Fruit fly (Drosophila melanogaster) whole organism, prepupa: Measurements from ENCODE around the gene tilB.

Experiments
- CG10631 ChIP-seq: fragments of 200-800 bp; sonication (Bioruptor generic); optimal IDR thresholded peaks from 2 replicates; lab custom pipeline; 2016; ENCODE audit warnings: missing biosample characterization, missing genetic modification characterization
- CG10669 ChIP-seq: fragments of 200-800 bp; sonication (Bioruptor generic); optimal IDR thresholded peaks from 3 replicates; lab custom pipeline; 2018; ENCODE audit warnings: missing biosample characterization, mild to moderate bottlenecking, missing genetic modification characterization, moderate library complexity
- CG11294 ChIP-seq: fragments of 200-800 bp; sonication (Bioruptor generic); IDR thresholded peaks from 2 replicates; pipeline ENCODE4 v1.3.6; 2022; ENCODE audit warnings: missing biosample characterization, missing genetic modification characterization
- CG11762 ChIP-seq: fragments of 200-800 bp; sonication (Bioruptor generic); optimal IDR thresholded peaks from 3 replicates; lab custom pipeline; 2016; ENCODE audit warnings: missing biosample characterization, missing genetic modification characterization; ENCODE audit not compliant: insufficient read depth
- CG11902 ChIP-seq: fragments of 200-800 bp; sonication (Bioruptor generic); optimal IDR thresholded peaks from 3 replicates; lab custom pipeline; 2016; ENCODE audit warnings: missing biosample characterization, missing genetic modification characterization
- CG1621 ChIP-seq: fragments of 200-800 bp; sonication (Bioruptor generic); optimal IDR thresholded peaks from 3 replicates; lab custom pipeline; 2018; ENCODE audit warnings: missing biosample characterization, mild to moderate bottlenecking, missing genetic modification characterization
- CG3032 ChIP-seq: fragments of 200-800 bp; optimal IDR thresholded peaks from 2 replicates; lab custom pipeline; 2019; ENCODE audit warnings: missing biosample characterization, mild to moderate bottlenecking, missing genetic modification characterization, moderate library complexity
- CG32006 ChIP-seq: fragments of 200-800 bp; sonication (Bioruptor generic); optimal IDR thresholded peaks from 3 replicates; lab custom pipeline; 2017; ENCODE audit warnings: missing biosample characterization, mild to moderate bottlenecking, missing genetic modification characterization
- CG34406 ChIP-seq: fragments of 200-800 bp; sonication (Bioruptor generic); optimal IDR thresholded peaks from 3 replicates; lab custom pipeline; 2016; ENCODE audit warnings: missing biosample characterization, missing genetic modification characterization
- CG6163 ChIP-seq: fragments of 200-800 bp; sonication (Bioruptor generic); IDR thresholded peaks from 3 replicates; pipeline ENCODE4 v1.3.6; 2022; ENCODE audit warnings: missing biosample characterization, missing genetic modification characterization
- CG6808 ChIP-seq: fragments of 200-800 bp; sonication (Bioruptor generic); optimal IDR thresholded peaks from 3 replicates; lab custom pipeline; 2017; ENCODE audit warnings: missing biosample characterization, missing genetic modification characterization, mild to moderate bottlenecking, moderate library complexity, missing genetic modification reagents
- CG6854 ChIP-seq: fragments of 200-800 bp; sonication (Bioruptor generic); optimal IDR thresholded peaks from 2 replicates; lab custom pipeline; 2017; ENCODE audit warnings: missing biosample characterization, mild to moderate bottlenecking, missing genetic modification characterization
- CG8319 ChIP-seq: fragments of 200-800 bp; sonication (Bioruptor generic); optimal IDR thresholded peaks from 3 replicates; lab custom pipeline; 2016; ENCODE audit warnings: missing biosample characterization, missing genetic modification characterization
- CG8632 ChIP-seq: fragments of 200-800 bp; sonication (Bioruptor generic); optimal IDR thresholded peaks from 3 replicates; lab custom pipeline; 2016; ENCODE audit warnings: missing biosample characterization, missing genetic modification characterization
- CG9139 ChIP-seq: fragments of 200-800 bp; sonication (Bioruptor generic); optimal IDR thresholded peaks from 3 replicates; lab custom pipeline; 2017; ENCODE audit warnings: missing biosample characterization, mild to moderate bottlenecking, missing genetic modification characterization
- Eip75B ChIP-seq: fragments of 200-800 bp; sonication (Bioruptor generic); optimal IDR thresholded peaks from 3 replicates; lab custom pipeline; 2016; ENCODE audit warnings: missing biosample characterization, missing genetic modification characterization
- Eip78C ChIP-seq: fragments of 200-800 bp; sonication (Bioruptor generic); peaks from one replicate; lab custom pipeline; 2016; ENCODE audit warnings: missing biosample characterization, missing genetic modification characterization
- Eip93F ChIP-seq: fragments of 200-800 bp; sonication (Bioruptor generic); optimal IDR thresholded peaks from 2 replicates; lab custom pipeline; 2016; ENCODE audit warnings: missing biosample characterization, mild to moderate bottlenecking, missing genetic modification characterization
- Ets21C ChIP-seq: fragments of 200-800 bp; sonication (Bioruptor generic); optimal IDR thresholded peaks from 3 replicates; lab custom pipeline; 2016; ENCODE audit warnings: missing biosample characterization, missing genetic modification characterization
- Ets96B ChIP-seq: fragments of 200-800 bp; optimal IDR thresholded peaks from 2 replicates; lab custom pipeline; 2019; ENCODE audit warnings: missing biosample characterization, mild to moderate bottlenecking, missing genetic modification characterization, moderate library complexity
- Gug ChIP-seq: fragments of 200-800 bp; sonication (Bioruptor generic); IDR thresholded peaks from 2 replicates; pipeline ENCODE4 v1.3.6; 2022; ENCODE audit warnings: missing biosample characterization, missing genetic modification characterization
- Hr39 ChIP-seq: fragments of 200-800 bp; sonication (Bioruptor generic); optimal IDR thresholded peaks from 2 replicates; lab custom pipeline; 2016; ENCODE audit warnings: missing biosample characterization, missing genetic modification characterization
- Hr4 ChIP-seq: fragments of 200-800 bp; sonication (Bioruptor generic); optimal IDR thresholded peaks from 3 replicates; lab custom pipeline; 2016; ENCODE audit warnings: missing biosample characterization, missing genetic modification characterization
- OdsH ChIP-seq: fragments of 200-800 bp; sonication (Bioruptor generic); optimal IDR thresholded peaks from 3 replicates; lab custom pipeline; 2016; ENCODE audit warnings: missing biosample characterization, missing genetic modification characterization
- Sox14 ChIP-seq: fragments of 200-800 bp; sonication (Bioruptor generic); optimal IDR thresholded peaks from 3 replicates; lab custom pipeline; 2016; ENCODE audit warnings: missing biosample characterization, missing genetic modification characterization
- Sox15 ChIP-seq: fragments of 200-800 bp; sonication (Bioruptor generic); optimal IDR thresholded peaks from 3 replicates; lab custom pipeline; 2016; ENCODE audit warnings: missing biosample characterization, missing genetic modification characterization
- achi ChIP-seq: fragments of 200-800 bp; sonication (Bioruptor generic); optimal IDR thresholded peaks from 3 replicates; lab custom pipeline; 2016; ENCODE audit warnings: missing biosample characterization, missing genetic modification characterization
- acj6 ChIP-seq: fragments of 200-800 bp; sonication (Bioruptor generic); optimal IDR thresholded peaks from 3 replicates; lab custom pipeline; 2016; ENCODE audit warnings: missing biosample characterization, missing genetic modification characterization
- cyc ChIP-seq: fragments of 200-800 bp; sonication (Bioruptor generic); optimal IDR thresholded peaks from 3 replicates; lab custom pipeline; 2016; ENCODE audit warnings: missing biosample characterization, missing genetic modification characterization
- dac ChIP-seq: fragments of 200-800 bp; sonication (Bioruptor generic); optimal IDR thresholded peaks from 2 replicates; lab custom pipeline; 2017; ENCODE audit warnings: missing biosample characterization, mild to moderate bottlenecking, missing genetic modification characterization
- dsx ChIP-seq: fragments of 200-800 bp; optimal IDR thresholded peaks from 3 replicates; lab custom pipeline; 2019; ENCODE audit warnings: missing biosample characterization, mild to moderate bottlenecking, missing genetic modification characterization, moderate library complexity; ENCODE audit not compliant: poor library complexity, severe bottlenecking
- fkh ChIP-seq: fragments of 200-800 bp; sonication (Bioruptor generic); optimal IDR thresholded peaks from 3 replicates; lab custom pipeline; 2017; ENCODE audit warnings: missing biosample characterization, mild to moderate bottlenecking, missing genetic modification characterization, moderate library complexity
- net ChIP-seq: fragments of 200-800 bp; sonication (Bioruptor generic); optimal IDR thresholded peaks from 3 replicates; lab custom pipeline; 2016; ENCODE audit warnings: missing biosample characterization, missing genetic modification characterization
- pdm3 ChIP-seq: fragments of 200-800 bp; sonication (Bioruptor generic); optimal IDR thresholded peaks from 3 replicates; lab custom pipeline; 2016; ENCODE audit warnings: missing biosample characterization, missing genetic modification characterization
- salr ChIP-seq, 2 experiments: fragments of 200-800 bp; sonication (Bioruptor generic); optimal IDR thresholded peaks; 3 replicates each; lab custom pipeline; 2016 to 2018; ENCODE audit warnings: missing biosample characterization in 2 of 2, missing genetic modification characterization in 2 of 2, mild to moderate bottlenecking in 1 of 2
- spab ChIP-seq: fragments of 200-800 bp; sonication (Bioruptor generic); optimal IDR thresholded peaks from 2 replicates; lab custom pipeline; 2017; ENCODE audit warnings: missing biosample characterization, mild to moderate bottlenecking, missing genetic modification characterization, missing genetic modification reagents
- ss ChIP-seq, 2 experiments: fragments of 200-800 bp; sonication (Bioruptor generic); optimal IDR thresholded peaks; 2 replicates in 1 of 2; 3 replicates in 1 of 2; lab custom pipeline; 2017 to 2018; ENCODE audit warnings: mild to moderate bottlenecking in 2 of 2, missing biosample characterization in 2 of 2, missing genetic modification characterization in 2 of 2, moderate library complexity in 1 of 2
- svp ChIP-seq: fragments of 200-800 bp; sonication (Bioruptor generic); peaks from one replicate; lab custom pipeline; 2016; ENCODE audit warnings: missing biosample characterization, missing genetic modification characterization
- topi ChIP-seq: fragments of 200-800 bp; sonication (Bioruptor generic); optimal IDR thresholded peaks from 3 replicates; lab custom pipeline; 2016; ENCODE audit warnings: missing biosample characterization, missing genetic modification characterization
- vri ChIP-seq: fragments of 200-800 bp; sonication (Bioruptor generic); optimal IDR thresholded peaks from 3 replicates; lab custom pipeline; 2016; ENCODE audit warnings: missing biosample characterization, mild to moderate bottlenecking, missing genetic modification characterization

Gene tilB

DNA sequence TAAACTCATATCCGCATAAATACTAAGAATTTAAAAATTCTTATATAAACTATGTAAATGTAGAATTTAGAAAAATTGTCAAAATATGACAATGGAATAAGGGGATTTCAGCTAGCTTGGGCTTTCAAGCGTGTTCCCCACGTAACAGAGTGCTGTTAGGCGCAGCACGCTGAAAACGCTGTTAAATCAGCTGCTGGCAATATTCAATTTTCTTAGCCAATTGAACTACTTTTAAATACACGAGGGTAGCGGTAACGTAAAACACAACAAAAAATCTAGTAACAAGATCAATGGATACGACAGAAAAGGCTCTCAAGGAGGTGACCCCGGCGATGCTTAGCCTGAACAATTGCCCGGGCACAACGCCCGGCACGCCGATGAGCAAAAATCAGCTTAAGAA, 24.0 kb downstream of the tilB start, which contains the start of gene CG14618:
CG14618 (plus strand) TSS at position 179 of the 400 bp plus-strand sequence.
- TF ChIP-seq CG11902 (GFP tag; lab: Kevin White, UChicago) (no peak), CG6854 (GFP tag; lab: Kevin White, UChicago) (no peak), Sox14 (GFP tag; lab: Kevin White, UChicago) (no peak), CG11294 (GFP tag; lab: Robert Waterston, UW) (no peak), Eip78C (GFP tag; lab: Kevin White, UChicago) (no peak), CG10631 (GFP tag; lab: Kevin White, UChicago) (no peak), CG9139 (GFP tag; lab: Kevin White, UChicago) (no peak), Hr39 (GFP tag; lab: Kevin White, UChicago) (no peak), achi (GFP tag; lab: Kevin White, UChicago) (no peak), pdm3 (GFP tag; lab: Kevin White, UChicago) (no peak), acj6 (GFP tag; lab: Kevin White, UChicago) (no peak)

DNA sequence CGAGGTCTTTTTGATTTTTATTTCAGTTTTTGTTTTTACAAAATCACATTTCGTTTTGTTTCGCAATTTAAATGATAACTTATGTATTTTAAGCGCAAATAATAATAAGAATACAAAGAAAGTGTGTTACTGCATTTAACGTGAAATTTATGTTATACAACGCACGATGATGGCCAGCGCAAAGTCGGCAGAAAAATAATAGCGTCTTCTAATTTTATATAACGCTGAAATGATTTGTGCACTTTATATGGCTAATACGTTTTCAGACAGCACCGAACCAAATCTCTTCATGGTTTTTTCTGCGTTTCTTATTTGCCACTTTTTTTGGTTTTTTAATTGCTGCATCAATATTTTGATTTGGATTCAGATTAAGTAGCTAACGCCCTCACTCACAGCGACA, 25.3 kb downstream of the tilB start:
- TF ChIP-seq acj6 (GFP tag; lab: Kevin White, UChicago) (no peak), ss (GFP tag; optimal IDR thresholded peaks at IDR 0.05; lab: Kevin White, UChicago) (no peak), svp (GFP tag; lab: Kevin White, UChicago) (no peak), CG10631 (GFP tag; lab: Kevin White, UChicago) (no peak), CG34406 (no peak), OdsH (GFP tag; lab: Kevin White, UChicago) (no peak), Ets21C (no peak), dsx (GFP tag; lab: Kevin White, UChicago) (no peak), Eip93F (GFP tag; lab: Kevin White, UChicago) (no peak), Sox15 (no peak)

DNA sequence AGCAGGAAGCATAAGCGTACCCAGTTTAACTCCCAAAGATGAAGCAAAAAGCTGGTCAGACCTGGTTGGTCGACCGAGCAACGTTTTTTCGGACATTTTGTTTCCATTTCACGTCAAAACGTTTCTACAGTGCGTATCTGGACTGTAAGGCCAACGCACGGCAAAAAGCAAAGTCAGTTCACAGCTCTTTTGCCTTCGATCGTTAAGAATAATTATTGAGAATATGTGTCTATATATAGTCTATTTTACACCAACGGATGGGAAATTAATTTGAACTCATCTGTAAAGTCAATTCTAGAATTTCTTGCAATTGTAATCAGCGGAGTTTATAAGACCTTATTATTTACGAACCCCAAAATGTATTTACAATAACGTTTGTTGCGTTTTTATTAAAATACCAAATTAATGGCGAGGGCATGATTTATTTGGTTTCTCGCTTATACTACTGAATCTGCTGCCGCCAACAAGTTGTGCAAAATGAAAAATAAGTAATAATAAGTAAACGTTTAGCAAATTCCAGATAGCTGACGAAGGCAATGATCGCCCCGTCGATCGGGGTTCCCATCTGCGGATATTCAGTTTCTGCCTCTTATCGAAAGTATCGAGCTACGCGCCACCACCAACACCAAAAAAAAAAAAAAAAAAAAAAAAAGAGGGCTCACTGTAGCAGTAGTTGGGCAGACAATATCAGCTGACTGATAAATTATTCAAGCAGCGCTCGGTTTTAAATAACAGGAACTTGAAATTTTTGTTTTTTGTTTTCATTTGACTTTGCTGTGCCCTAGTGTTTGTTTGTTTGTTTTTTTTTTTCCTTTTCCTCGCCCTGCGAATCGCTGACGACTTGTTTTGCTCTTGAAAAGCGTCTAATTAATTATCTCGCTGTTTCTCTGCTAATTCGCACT, 28.4 kb downstream of the tilB start:
- peak; percentile 69 for TF ChIP-seq Eip78C (GFP tag; lab: Kevin White, UChicago)
- peak; percentile 52; the same call in 2 of the 3 replicates for TF ChIP-seq CG6163 (GFP tag; lab: Robert Waterston, UW)
- no peak for TF ChIP-seq topi (GFP tag; lab: Kevin White, UChicago)
- peak; percentile 7 for TF ChIP-seq Hr4

DNA sequence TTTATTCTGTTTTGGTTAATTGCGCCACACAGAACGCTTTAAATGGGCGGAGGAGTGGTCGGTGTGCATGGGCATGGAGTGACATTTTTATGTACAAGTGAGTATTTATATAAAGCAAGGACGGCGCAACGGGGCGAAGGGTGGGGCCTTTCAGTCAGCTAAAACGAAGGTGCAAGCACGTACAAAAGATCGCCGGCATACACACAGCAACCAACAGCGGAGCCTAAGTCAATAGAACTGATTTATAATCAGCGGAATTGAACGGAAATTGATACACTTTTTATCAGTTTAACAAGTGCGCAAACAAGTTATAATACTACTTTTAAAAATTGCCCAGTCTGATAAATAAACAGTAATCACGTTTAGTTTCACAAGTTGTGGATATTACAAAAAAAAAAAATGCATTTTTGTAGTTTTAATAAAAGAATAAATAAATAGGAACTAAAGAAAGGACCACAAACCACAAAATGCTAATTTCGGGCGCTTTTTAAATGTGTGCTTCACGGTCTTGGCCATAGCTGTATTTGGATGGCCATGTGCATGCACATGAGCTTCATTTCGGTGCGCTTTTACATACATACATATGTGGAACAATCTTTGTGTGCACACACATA, 29.8 kb downstream of the tilB start:
- TF ChIP-seq Eip75B (GFP tag; lab: Kevin White, UChicago), result peak; percentile 72
- peak; percentile 73 for TF ChIP-seq CG32006
- peak; percentile 22 for TF ChIP-seq CG6808 (GFP tag; lab: Kevin White, UChicago)
- TF ChIP-seq CG11902 (GFP tag; lab: Kevin White, UChicago), result peak; percentile 41
- peak; percentile 16 to 26 for TF ChIP-seq ss (GFP tag; optimal IDR thresholded peaks at IDR 0.05; lab: Kevin White, UChicago)
- TF ChIP-seq CG11294 (GFP tag; lab: Robert Waterston, UW), result peak; percentile 45; the same call in 1 of the 2 replicates
- no peak for TF ChIP-seq Eip93F (GFP tag; lab: Kevin White, UChicago)
- peak; percentile 43 for TF ChIP-seq Ets96B (tag; lab: Kevin White, UChicago)
- peak; percentile 35 for TF ChIP-seq Sox15
- peak; percentile 28 for TF ChIP-seq spab
- TF ChIP-seq vri (GFP tag; lab: Kevin White, UChicago), result no peak
- no peak for TF ChIP-seq fkh (GFP tag; lab: Kevin White, UChicago)
- TF ChIP-seq cyc, result peak; percentile 70
- TF ChIP-seq Hr39 (GFP tag; lab: Kevin White, UChicago), result peak; percentile 67
- peak; percentile 59 for TF ChIP-seq net
- TF ChIP-seq dac (GFP tag; lab: Kevin White, UChicago), result peak; percentile 1
- peak; percentile 82 for TF ChIP-seq topi (GFP tag; lab: Kevin White, UChicago)
- no peak for TF ChIP-seq CG9139 (GFP tag; lab: Kevin White, UChicago)
- peak; percentile 65 for TF ChIP-seq Sox14 (GFP tag; lab: Kevin White, UChicago)
- TF ChIP-seq CG8319 (GFP tag; lab: Kevin White, UChicago), result peak; percentile 42
- TF ChIP-seq Gug (GFP tag; lab: Robert Waterston, UW), result peak; percentile 32; the same call in 1 of the 2 replicates
- peak; percentile 28 for TF ChIP-seq CG11762 (GFP tag; lab: Kevin White, UChicago)
- TF ChIP-seq CG8632 (GFP tag; lab: Kevin White, UChicago), result peak; percentile 70
- peak; percentile 68 for TF ChIP-seq CG34406
- peak in 1 of 2 experiments; percentile 49 for TF ChIP-seq salr (GFP tag; optimal IDR thresholded peaks at IDR 0.05; lab: Kevin White, UChicago)
- peak; percentile 3 for TF ChIP-seq CG1621 (tag; lab: Kevin White, UChicago)
- TF ChIP-seq Ets21C, result peak; percentile 34
- no peak for TF ChIP-seq CG6854 (GFP tag; lab: Kevin White, UChicago)
- TF ChIP-seq CG3032 (tag; lab: Kevin White, UChicago), result peak; percentile 35
- TF ChIP-seq CG10669, result peak; percentile 42
